Worm (Caenorhabditis elegans) whole organism, L4/young adult: ENCODE results near the gene srz-56.

ENCODE experiments used
- W03F9.2 ChIP-seq: fragments of 150-350 bp; optimal IDR thresholded peaks from 2 replicates; lab custom pipeline; 2014; ENCODE audit warnings: missing biosample characterization, missing genetic modification characterization
- him-1 ChIP-seq: sonication (generic microtip); optimal IDR thresholded peaks from 2 replicates; lab custom pipeline; 2016; ENCODE audit warnings: missing genotype, missing genetic modification reagents, missing genetic modification characterization, missing compliant biosample characterization

ce11 chrIII:2281975-2282957, 41.7 kb downstream of the srz-56 start, which contains the start of gene Y54F10BM.3:
- TF ChIP-seq W03F9.2 (no peak), him-1 (no peak)
